Worm (Caenorhabditis elegans) whole organism, L1 larva: ENCODE data around the gene clec-125.
"Not testable (repeated sequence)": the region's sequence is repeated elsewhere in the genome, so short reads cannot be mapped to it uniquely, and the experiment has no call there.

Experiments used
- C04F5.9 ChIP-seq: sonication (generic microtip); optimal IDR thresholded peaks from 2 replicates; lab custom pipeline; 2016; ENCODE audit warnings: missing genetic modification characterization, missing compliant biosample characterization
- C16A3.4 ChIP-seq: fragments of 150-350 bp; optimal IDR thresholded peaks from 2 replicates; lab custom pipeline; 2014; ENCODE audit warnings: missing biosample characterization, missing genetic modification characterization
- C34B4.2 ChIP-seq: sonication (generic microtip); optimal IDR thresholded peaks from 2 replicates; lab custom pipeline; 2017; ENCODE audit warnings: mild to moderate bottlenecking, missing genetic modification characterization, missing compliant biosample characterization
- Y116A8C.19 ChIP-seq: sonication (generic microtip); optimal IDR thresholded peaks from 2 replicates; lab custom pipeline; 2016; ENCODE audit warnings: missing compliant biosample characterization, missing genetic modification characterization, borderline replicate concordance
- aly-2 ChIP-seq: fragments of 150-350 bp; optimal IDR thresholded peaks from 2 replicates; lab custom pipeline; 2014; ENCODE audit warnings: missing biosample characterization, missing genetic modification characterization
- ama-1 ChIP-seq: fragments of 150-350 bp; optimal IDR thresholded peaks from 2 replicates; lab custom pipeline; 2014
- blmp-1 ChIP-seq: fragments of 150-350 bp; optimal IDR thresholded peaks from 2 replicates; lab custom pipeline; 2014; ENCODE audit warnings: missing biosample characterization, missing genetic modification characterization
- ceh-63 ChIP-seq: fragments of 200-800 bp; sonication (Bioruptor generic); optimal IDR thresholded peaks from 2 replicates; lab custom pipeline; 2018; ENCODE audit warnings: mild to moderate bottlenecking, missing genetic modification characterization, missing compliant biosample characterization
- ceh-82 ChIP-seq, 3 experiments: fragments of 150-350 bp in 1 of 3; sonication (generic microtip) in 2 of 3; optimal IDR thresholded peaks; 2 replicates each; lab custom pipeline; 2014 to 2017; ENCODE audit warnings: missing biosample characterization in 3 of 3, missing genetic modification characterization in 3 of 3
- ceh-88 ChIP-seq: fragments of 200-800 bp; sonication (Bioruptor generic); IDR thresholded peaks from 2 replicates; pipeline ENCODE4 v1.3.6; 2022; ENCODE audit warnings: missing genetic modification characterization, missing compliant biosample characterization
- ceh-90 ChIP-seq: sonication (generic microtip); optimal IDR thresholded peaks from 2 replicates; lab custom pipeline; 2016; ENCODE audit warnings: missing genetic modification characterization, missing compliant biosample characterization
- dpl-1 ChIP-seq, 3 experiments: fragments of 150-350 bp in 2 of 3; sonication (generic microtip) in 1 of 3; optimal IDR thresholded peaks; 2 replicates each; lab custom pipeline; 2014 to 2017; ENCODE audit warnings: missing biosample characterization in 3 of 3, missing genetic modification characterization in 3 of 3, missing genetic modification reagents in 3 of 3
- dsc-1 ChIP-seq: sonication (generic microtip); optimal IDR thresholded peaks from 2 replicates; lab custom pipeline; 2016; ENCODE audit warnings: mild to moderate bottlenecking, missing genetic modification characterization, missing compliant biosample characterization
- efl-1 ChIP-seq, 4 experiments: fragments of 150-350 bp; optimal IDR thresholded peaks in 3 of 4; peaks in 1 of 4; 1 replicate in 1 of 4; 2 replicates in 3 of 4; lab custom pipeline; 2014; ENCODE audit warnings: missing biosample characterization in 2 of 4, missing genetic modification characterization in 2 of 4, missing genetic modification reagents in 2 of 4
- efl-3 ChIP-seq: fragments of 200-800 bp; sonication (Bioruptor generic); optimal IDR thresholded peaks from 2 replicates; lab custom pipeline; 2018; ENCODE audit warnings: mild to moderate bottlenecking, missing genetic modification characterization, missing compliant biosample characterization
- elt-2 ChIP-seq: sonication (generic microtip); optimal IDR thresholded peaks from 2 replicates; lab custom pipeline; 2016; ENCODE audit warnings: missing genetic modification characterization, mild to moderate bottlenecking, inconsistent platforms, missing compliant biosample characterization, missing genetic modification reagents
- elt-3 ChIP-seq, 6 experiments: fragments of 150-350 bp in 1 of 6; sonication (generic microtip); optimal IDR thresholded peaks; 2 replicates each; lab custom pipeline; 2017 to 2018; ENCODE audit warnings: missing biosample characterization in 6 of 6, missing genetic modification characterization in 6 of 6, inconsistent platforms in 1 of 6
- grh-1 ChIP-seq: fragments of 200-800 bp; sonication (Bioruptor generic); IDR thresholded peaks from 2 replicates; pipeline ENCODE4 v1.3.6; 2022; ENCODE audit warnings: missing genetic modification reagents, missing genetic modification characterization, missing compliant biosample characterization
- hlh-17 ChIP-seq: fragments of 200-800 bp; sonication (Bioruptor generic); optimal IDR thresholded peaks from 2 replicates; lab custom pipeline; 2018; ENCODE audit warnings: missing genetic modification characterization, mild to moderate bottlenecking, missing compliant biosample characterization, moderate library complexity, borderline replicate concordance
- hlh-4 ChIP-seq: sonication (generic microtip); optimal IDR thresholded peaks from 2 replicates; lab custom pipeline; 2016; ENCODE audit warnings: mild to moderate bottlenecking, missing genetic modification characterization, missing compliant biosample characterization
- hpl-2 ChIP-seq: fragments of 150-350 bp; optimal IDR thresholded peaks from 2 replicates; lab custom pipeline; 2014; ENCODE audit warnings: missing biosample characterization, missing genetic modification reagents, missing genetic modification characterization
- lin-13 ChIP-seq: fragments of 150-350 bp; optimal IDR thresholded peaks from 2 replicates; lab custom pipeline; 2014; ENCODE audit warnings: missing biosample characterization, missing genetic modification reagents, missing genetic modification characterization
- lin-35 ChIP-seq, 2 experiments: fragments of 150-350 bp; optimal IDR thresholded peaks; 2 replicates each; lab custom pipeline; 2014; ENCODE audit warnings: missing biosample characterization in 2 of 2, missing genetic modification characterization in 2 of 2, missing genetic modification reagents in 2 of 2
- lin-39 ChIP-seq: fragments of 150-350 bp; optimal IDR thresholded peaks from 2 replicates; lab custom pipeline; 2014; ENCODE audit warnings: missing biosample characterization, missing genetic modification reagents, missing genetic modification characterization
- lir-3 ChIP-seq: sonication (generic microtip); optimal IDR thresholded peaks from 2 replicates; lab custom pipeline; 2016; ENCODE audit warnings: mild to moderate bottlenecking, missing genetic modification characterization, moderate library complexity, missing compliant biosample characterization; ENCODE audit not compliant: poor library complexity
- lsy-2 ChIP-seq, 2 experiments: fragments of 150-350 bp; optimal IDR thresholded peaks; 2 replicates each; lab custom pipeline; 2014; ENCODE audit warnings: missing biosample characterization in 2 of 2, missing genetic modification characterization in 2 of 2
- mef-2 ChIP-seq: fragments of 150-350 bp; optimal IDR thresholded peaks from 2 replicates; lab custom pipeline; 2014; ENCODE audit warnings: missing biosample characterization, missing genetic modification characterization
- nhr-19 ChIP-seq: fragments of 200-800 bp; sonication (Bioruptor generic); conservative IDR thresholded peaks from 2 replicates; pipeline ENCODE4 v1.3.6; 2022; ENCODE audit warnings: missing genetic modification characterization, missing compliant biosample characterization
- nhr-71 ChIP-seq: sonication (generic microtip); optimal IDR thresholded peaks from 2 replicates; lab custom pipeline; 2016; ENCODE audit warnings: mild to moderate bottlenecking, missing genetic modification characterization, moderate library complexity, missing compliant biosample characterization
- nhr-84 ChIP-seq: sonication (generic microtip); optimal IDR thresholded peaks from 2 replicates; lab custom pipeline; 2017; ENCODE audit warnings: missing biosample characterization, missing genetic modification characterization
- nhr-85 ChIP-seq: sonication (generic microtip); peaks from one replicate; lab custom pipeline; 2016; ENCODE audit warnings: missing genetic modification characterization, inconsistent platforms, missing compliant biosample characterization
- nhr-90 ChIP-seq: sonication (generic microtip); optimal IDR thresholded peaks from 2 replicates; lab custom pipeline; 2016; ENCODE audit warnings: mild to moderate bottlenecking, missing genetic modification characterization, missing compliant biosample characterization; ENCODE audit not compliant: poor library complexity
- pag-3 ChIP-seq: sonication (generic microtip); optimal IDR thresholded peaks from 2 replicates; lab custom pipeline; 2017; ENCODE audit warnings: missing genetic modification characterization, mild to moderate bottlenecking, missing compliant biosample characterization, antibody characterized with exemption, borderline replicate concordance; ENCODE audit not compliant: insufficient read depth
- pqm-1 ChIP-seq: sonication (generic microtip); optimal IDR thresholded peaks from 3 replicates; lab custom pipeline; 2017; ENCODE audit warnings: missing biosample characterization, missing genetic modification characterization
- snpc-4 ChIP-seq: fragments of 150-350 bp; optimal IDR thresholded peaks from 2 replicates; lab custom pipeline; 2014; ENCODE audit warnings: missing biosample characterization, missing genetic modification characterization
- tlp-1 ChIP-seq: fragments of 150-350 bp; optimal IDR thresholded peaks from 2 replicates; lab custom pipeline; 2014; ENCODE audit warnings: missing biosample characterization, missing genetic modification characterization
- unc-30 ChIP-seq: sonication (generic microtip); optimal IDR thresholded peaks from 2 replicates; lab custom pipeline; 2017; ENCODE audit warnings: missing biosample characterization, missing genetic modification characterization
- vab-15 ChIP-seq: sonication (generic microtip); optimal IDR thresholded peaks from 2 replicates; lab custom pipeline; 2017; ENCODE audit warnings: missing genotype, mild to moderate bottlenecking, missing genetic modification characterization, missing compliant biosample characterization
- xbp-1 ChIP-seq: sonication (generic microtip); optimal IDR thresholded peaks from 2 replicates; lab custom pipeline; 2016; ENCODE audit warnings: missing genetic modification characterization, missing compliant biosample characterization

The clec-125 gene

DNA sequence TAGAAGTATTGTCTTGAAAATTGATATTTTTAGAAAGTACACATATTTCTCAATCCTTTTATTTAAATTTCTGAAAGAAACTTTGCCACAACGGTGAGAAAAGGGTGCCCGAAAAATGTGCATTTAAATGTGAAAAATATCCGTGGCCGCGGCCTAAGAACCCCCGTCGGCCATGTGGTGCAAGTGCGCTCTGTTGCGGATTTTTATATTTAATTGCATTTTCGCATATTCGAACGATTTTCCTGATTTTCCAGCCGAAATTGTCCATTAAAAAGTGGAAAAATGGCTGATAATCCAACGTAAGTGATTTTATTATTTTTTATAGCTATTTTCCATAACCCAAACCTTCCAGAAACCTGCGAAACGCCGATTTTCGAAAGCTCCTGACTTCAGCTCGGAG is 33.6 kb upstream of the clec-125 start, which contains the start of gene smu-2 (continued):
- TF ChIP-seq nhr-71 = no peak
- no peak for TF ChIP-seq ceh-88 (GFP tag; lab: Robert Waterston, UW)
- no peak for TF ChIP-seq hlh-4 (tag; lab: Kevin White, UChicago)
- no peak for TF ChIP-seq ceh-63
- no peak for TF ChIP-seq mef-2 (tag; lab: Kevin White, UChicago)
- TF ChIP-seq xbp-1 (tag; lab: Kevin White, UChicago) = peak; percentile 62
- TF ChIP-seq vab-15 (tag; lab: Kevin White, UChicago) = peak; percentile 68
- peak; percentile 1 for TF ChIP-seq lin-39 (tag; lab: Kevin White, UChicago)
- TF ChIP-seq unc-30 = no peak
- no peak for TF ChIP-seq pqm-1 (tag; lab: Kevin White, UChicago)
- TF ChIP-seq ceh-90 (tag; lab: Kevin White, UChicago) = peak; percentile 84
- TF ChIP-seq C04F5.9 (tag; lab: Kevin White, UChicago) = peak; percentile 67
- TF ChIP-seq hpl-2 (GFP tag; lab: Kevin White, UChicago) = no peak
- TF ChIP-seq aly-2 (tag; lab: Kevin White, UChicago) = no peak

DNA sequence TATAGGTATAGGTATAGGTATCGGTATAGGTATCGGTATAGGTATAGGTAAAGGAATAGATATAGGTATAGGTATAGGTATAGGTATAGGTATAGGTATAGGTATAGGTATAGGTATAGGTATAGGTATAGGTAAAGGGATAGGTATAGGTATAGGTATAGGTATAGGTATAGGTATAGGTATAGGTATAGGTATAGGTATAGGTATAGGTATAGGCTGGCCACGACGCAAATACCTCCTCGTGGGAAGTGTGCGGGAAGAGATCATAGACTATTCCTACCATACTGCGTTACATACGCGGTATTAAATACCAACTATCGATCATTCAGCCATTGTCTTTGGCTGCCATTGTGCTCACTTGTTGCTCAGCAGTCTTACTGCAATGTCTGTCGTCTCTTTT is 25.0 kb upstream of the clec-125 start, which contains the start of gene fbxb-112:
TSS of gene fbxb-112 (plus strand) at position 301 of the 400 bp plus-strand sequence.
- not testable (repeated sequence) for TF ChIP-seq lin-13 (GFP tag; lab: Kevin White, UChicago); lir-3 (tag; lab: Kevin White, UChicago); snpc-4 (tag; lab: Kevin White, UChicago)

DNA sequence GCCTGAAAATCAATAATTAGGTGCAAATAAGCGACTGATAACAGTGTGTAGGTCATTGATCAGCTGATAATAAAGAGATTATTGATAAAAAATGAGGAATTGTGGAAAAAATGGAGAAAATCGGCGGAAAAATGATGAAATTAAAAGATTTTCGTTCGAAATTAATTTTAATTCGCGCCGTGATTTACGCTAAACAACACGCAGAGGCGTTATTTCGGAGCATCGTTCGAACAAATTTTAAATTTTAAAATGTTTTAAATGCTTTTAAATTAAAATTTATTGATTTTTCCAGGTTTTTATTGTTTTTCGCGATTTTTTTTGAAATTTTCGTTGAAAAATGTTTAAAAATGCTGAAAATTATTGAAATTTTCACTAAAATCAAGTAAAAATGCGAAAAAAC is 16.4 kb upstream of the clec-125 start, which contains the start of gene Y49F6B.9:
TSS of gene Y49F6B.9 (minus strand) at position 2 of the 400 bp plus-strand sequence.
- TF ChIP-seq ceh-63 (no peak), lin-35 (GFP tag; optimal IDR thresholded peaks at IDR 0.05; lab: Kevin White, UChicago) (peak in 1 of 2 experiments; percentile 9), efl-1 (optimal IDR thresholded peaks at IDR 0.05; lab: Kevin White, UChicago) (peak in 1 of 2 experiments; percentile 92), efl-1 (GFP tag; optimal IDR thresholded peaks at IDR 0.05 in 1 of 2; lab: Kevin White, UChicago) (no peak)

DNA sequence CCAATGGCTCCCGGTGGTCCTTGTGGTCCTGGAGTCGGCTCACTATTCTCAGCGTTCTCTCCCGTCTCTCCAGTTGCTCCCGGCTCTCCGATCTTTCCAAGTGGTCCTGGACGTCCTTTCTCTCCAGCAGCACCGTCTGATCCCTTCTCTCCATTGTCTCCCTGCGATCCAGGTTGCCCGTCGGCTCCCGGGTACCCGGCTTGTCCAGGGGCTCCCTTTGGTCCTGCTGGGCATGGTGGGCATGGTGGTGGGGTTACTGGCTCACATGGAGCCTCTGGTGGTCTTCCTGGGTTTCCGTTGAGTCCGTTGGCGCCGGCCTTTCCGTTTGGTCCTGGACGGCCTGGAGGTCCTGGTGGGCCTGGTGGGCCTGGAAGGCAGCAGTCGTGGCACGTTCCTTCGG is 15.4 kb upstream of the clec-125 start:
- TF ChIP-seq elt-3 (tag; optimal IDR thresholded peaks at IDR 0.05; lab: Kevin White, UChicago) = no peak
- TF ChIP-seq dsc-1 (tag; lab: Kevin White, UChicago) = no peak
- TF ChIP-seq nhr-90 (tag; lab: Kevin White, UChicago) = no peak
- no peak for TF ChIP-seq Y116A8C.19
- TF ChIP-seq xbp-1 (tag; lab: Kevin White, UChicago) = no peak
- no peak for TF ChIP-seq pag-3 (tag; lab: Kevin White, UChicago)
- peak; percentile 19 for TF ChIP-seq nhr-85 (tag; lab: Kevin White, UChicago)
- TF ChIP-seq, all 84 proteins: peak for 1

DNA sequence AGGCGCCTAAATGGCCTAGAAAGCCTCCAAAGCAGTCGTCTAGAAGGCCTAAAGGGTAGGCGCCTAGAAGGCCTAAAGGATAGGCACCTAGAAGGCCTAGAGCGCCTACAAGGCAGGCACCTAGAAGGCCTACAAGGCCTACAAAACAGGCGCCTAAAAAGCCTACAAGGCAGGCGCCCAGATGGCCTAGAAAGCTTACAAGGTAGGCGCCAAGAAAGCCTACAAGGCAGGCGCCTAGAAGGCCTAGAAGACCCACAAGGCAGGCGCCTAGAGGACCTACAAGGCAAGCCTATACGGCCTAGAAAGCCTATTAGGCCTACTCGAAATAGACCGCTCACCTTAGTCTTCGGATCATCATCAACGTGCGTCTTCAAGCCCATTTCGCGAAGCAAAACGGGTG is 13.8 kb upstream of the clec-125 start:
- TF ChIP-seq xbp-1 (tag; lab: Kevin White, UChicago) (no peak), ceh-90 (tag; lab: Kevin White, UChicago) (no peak), lsy-2 (tag; optimal IDR thresholded peaks at IDR 0.05; lab: Kevin White, UChicago) (no peak)

DNA sequence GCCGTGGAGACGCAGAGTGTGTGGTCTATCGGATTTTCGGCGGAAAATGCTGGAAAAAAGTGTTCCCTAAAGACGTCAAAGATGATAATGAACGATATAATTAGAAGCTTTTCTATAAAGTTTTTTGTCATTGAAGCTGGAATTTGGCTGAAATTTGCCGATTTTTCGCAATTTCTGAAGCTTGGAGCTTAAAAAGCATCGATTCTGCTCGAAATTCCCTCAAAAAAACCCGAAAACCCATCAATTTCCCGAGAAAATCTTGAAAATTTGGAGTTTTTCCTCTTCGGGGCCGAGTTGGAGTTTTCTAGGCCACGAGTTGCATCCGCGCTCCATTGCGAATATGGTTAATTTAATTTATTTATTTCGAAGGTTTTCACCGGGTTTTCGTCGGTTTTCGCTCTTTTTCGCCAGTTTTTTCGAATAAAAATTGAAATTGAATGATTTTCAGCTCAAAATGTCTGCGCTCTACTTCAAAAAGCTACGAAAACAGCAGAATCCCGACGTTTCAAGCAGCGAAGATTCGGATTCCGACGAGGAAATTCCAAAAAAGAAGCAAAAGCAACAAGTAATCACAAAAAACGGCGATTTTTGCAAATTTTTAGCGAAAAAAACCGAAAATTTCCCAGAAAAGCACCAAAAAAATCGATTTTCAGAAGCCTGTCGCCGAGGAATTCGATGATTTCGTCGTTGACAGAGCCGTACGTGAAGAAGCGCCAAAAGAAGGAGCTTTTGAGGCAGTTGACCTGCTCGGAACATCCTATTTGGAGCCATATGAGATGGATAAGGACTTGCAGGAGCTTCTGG is 13.1 kb upstream of the clec-125 start, which contains the start of the genes col-71 and Y49F6B.2:
TSS of gene col-71 (minus strand) at position 51 of the 804 bp plus-strand sequence.
TSS of gene Y49F6B.2 (plus strand) at position 449 of the 804 bp plus-strand sequence.
- TF ChIP-seq ceh-88 (GFP tag; lab: Robert Waterston, UW) (peak; percentile 41; the same call in 1 of the 2 replicates), aly-2 (tag; lab: Kevin White, UChicago) (peak; percentile 21), efl-3 (no peak), elt-3 (tag; optimal IDR thresholded peaks at IDR 0.05; lab: Kevin White, UChicago) (peak in 2 of 6 experiments; percentile 21 to 40), ceh-82 (tag; optimal IDR thresholded peaks at IDR 0.05; lab: Kevin White, UChicago) (peak; percentile 76 to 82 (median 78)), nhr-84 (tag; lab: Kevin White, UChicago) (no peak), ama-1 (lab: Kevin White, UChicago) (no peak), nhr-19 (GFP tag; lab: Robert Waterston, UW) (peak; percentile 79), C34B4.2 (no peak), grh-1 (GFP tag; lab: Robert Waterston, UW) (peak; percentile 57), C16A3.4 (peak; percentile 72), elt-2 (tag; lab: Kevin White, UChicago) (peak; percentile 68), tlp-1 (tag; lab: Kevin White, UChicago) (no peak), C04F5.9 (tag; lab: Kevin White, UChicago) (peak; percentile 80), lin-39 (tag; lab: Kevin White, UChicago) (peak; percentile 64), blmp-1 (tag; lab: Kevin White, UChicago) (peak; percentile 57), hlh-17 (GFP tag; lab: Kevin White, UChicago) (no peak), dpl-1 (GFP tag; optimal IDR thresholded peaks at IDR 0.05; lab: Kevin White, UChicago) (peak; percentile 65 to 79 (median 74))
